Fruit fly (Drosophila melanogaster) S2 (cell line): ENCODE results near the gene mag.
A peak's percentile ranks its signal among the peaks of the same experiment; 100 is the strongest.

Experiments used
- CG8478 ChIP-seq: fragments of >200 bp; optimal IDR thresholded peaks from 2 replicates; lab custom pipeline; 2018
- CTCF ChIP-seq, 2 experiments: fragments of >200 bp; optimal IDR thresholded peaks; 2 replicates each; lab custom pipeline; 2018

DNA sequence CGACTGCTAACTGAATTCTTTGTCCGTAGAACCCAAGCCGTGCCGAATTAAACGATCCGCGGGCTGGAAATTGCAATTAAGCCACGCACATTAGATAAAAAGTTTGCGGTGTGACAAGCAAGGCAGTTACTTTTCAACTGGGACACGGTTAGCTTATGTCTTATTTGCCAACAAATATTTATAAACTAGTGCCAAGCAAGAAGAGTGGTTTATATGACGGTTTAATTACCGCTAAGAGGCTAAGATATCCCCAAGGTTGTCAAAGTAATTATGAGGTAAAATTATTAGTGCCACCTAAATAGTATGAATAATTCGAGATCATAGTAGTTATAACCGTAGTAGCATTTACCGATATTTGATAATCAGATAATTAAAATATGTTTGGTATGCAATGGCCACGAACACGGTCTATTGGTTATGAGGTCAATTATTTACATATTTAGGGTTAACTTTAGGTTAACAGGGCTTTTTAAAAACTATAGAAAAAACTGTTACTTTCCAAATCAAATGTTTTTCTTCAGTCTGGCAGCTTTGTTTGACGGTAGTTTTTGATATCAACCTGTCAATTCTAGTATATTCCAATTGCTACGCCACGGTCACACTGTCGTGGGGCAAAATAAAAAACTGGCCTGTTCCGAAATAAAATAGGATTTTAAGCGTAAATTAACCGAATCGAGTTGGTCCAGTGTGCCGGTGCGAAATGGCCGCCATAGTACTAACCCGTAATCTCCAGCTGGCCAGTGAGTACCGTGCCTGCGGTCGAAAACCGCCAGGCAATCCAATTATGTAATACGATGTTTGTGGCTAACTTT, 34.5 kb downstream of the mag start, which contains the start of gene ZnT77C:
- no peak for TF ChIP-seq CG8478 (lab: Kevin White, UChicago)
- TF ChIP-seq CTCF (optimal IDR thresholded peaks at IDR 0.05; lab: Kevin White, UChicago) = peak in 1 of 2 experiments; percentile 27
